Fruit fly (Drosophila melanogaster) whole organism, prepupa: ENCODE data around the gene sgll.

Experiments
- CG6163 ChIP-seq: fragments of 200-800 bp; sonication (Bioruptor generic); IDR thresholded peaks from 3 replicates; pipeline ENCODE4 v1.3.6; 2022; ENCODE audit warnings: missing biosample characterization, missing genetic modification characterization
- CG6792 ChIP-seq: fragments of 200-800 bp; sonication (Bioruptor generic); optimal IDR thresholded peaks from 3 replicates; lab custom pipeline; 2016; ENCODE audit warnings: missing biosample characterization, missing genetic modification characterization
- CG8319 ChIP-seq: fragments of 200-800 bp; sonication (Bioruptor generic); optimal IDR thresholded peaks from 3 replicates; lab custom pipeline; 2016; ENCODE audit warnings: missing biosample characterization, missing genetic modification characterization
- CG8632 ChIP-seq: fragments of 200-800 bp; sonication (Bioruptor generic); optimal IDR thresholded peaks from 3 replicates; lab custom pipeline; 2016; ENCODE audit warnings: missing biosample characterization, missing genetic modification characterization
- Lpt ChIP-seq: fragments of 200-800 bp; sonication (Bioruptor generic); optimal IDR thresholded peaks from 3 replicates; lab custom pipeline; 2016; ENCODE audit warnings: missing biosample characterization, missing genetic modification characterization
- svp ChIP-seq: fragments of 200-800 bp; sonication (Bioruptor generic); peaks from one replicate; lab custom pipeline; 2016; ENCODE audit warnings: missing biosample characterization, missing genetic modification characterization

- TF ChIP-seq Lpt (no peak), CG6792 (GFP tag; lab: Kevin White, UChicago) (peak; percentile 52), CG8319 (GFP tag; lab: Kevin White, UChicago) (peak; percentile 5), CG6163 (GFP tag; lab: Robert Waterston, UW) (no peak), svp (GFP tag; lab: Kevin White, UChicago) (peak; percentile 82), CG8632 (peak; percentile 19)
Observed at dm6 chr3R:7813981-7814529, 3.7 kb downstream of the sgll start, which contains the start of gene CG34384.
